Fruit fly (Drosophila melanogaster): ENCODE data around the gene RhoGAP71E.
A peak's percentile ranks its signal among the peaks of the same experiment; 100 is the strongest.

The RhoGAP71E gene

DNA sequence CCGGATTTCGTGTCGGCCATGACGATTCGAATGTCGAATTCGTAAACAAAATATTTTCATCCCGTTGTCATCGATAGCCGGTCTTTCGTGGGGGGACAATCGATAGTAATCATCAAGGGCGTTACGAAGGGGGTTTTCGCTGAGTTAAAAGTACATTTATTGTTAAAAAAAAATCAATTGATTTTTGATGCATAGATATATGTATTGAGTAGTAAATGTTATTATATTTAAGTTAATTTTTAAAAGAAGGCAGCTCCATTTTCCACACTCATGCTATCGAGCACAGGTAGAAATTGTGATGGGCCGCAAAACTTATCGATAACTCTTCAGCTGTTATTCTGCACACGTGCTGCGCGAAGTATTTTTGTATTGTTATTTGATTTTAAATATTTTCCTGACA is 8.2 kb upstream of the RhoGAP71E start, which contains the start of the genes mrn and CG12301 (continued):
- TF ChIP-seq pum (GFP tag; optimal IDR thresholded peaks at IDR 0.05) (peak; percentile 48), CG33213 (GFP tag; optimal IDR thresholded peaks at IDR 0.05) (no peak), gem (tag; optimal IDR thresholded peaks at IDR 0.05) (no peak), CG31441 (GFP tag; IDR thresholded peaks at IDR 0.05) (no peak), Rfx (GFP tag; IDR thresholded peaks at IDR 0.05) (peak; percentile 97), mirr (GFP tag; optimal IDR thresholded peaks at IDR 0.05) (no peak), sens (GFP tag) (peak; percentile 92), CG15696 (tag; optimal IDR thresholded peaks at IDR 0.05) (peak; percentile 7), slou (GFP tag; optimal IDR thresholded peaks at IDR 0.05) (peak; percentile 79), schlank (tag; optimal IDR thresholded peaks at IDR 0.05) (no peak), CG2712 (tag; optimal IDR thresholded peaks at IDR 0.05) (peak; percentile 88), bsh (GFP tag; optimal IDR thresholded peaks at IDR 0.05) (peak in 1 of 2 experiments; percentile 62), Dbx (GFP tag; IDR thresholded peaks at IDR 0.05) (peak; percentile 97), hth (optimal IDR thresholded peaks at IDR 0.05) (no peak), run (tag; optimal IDR thresholded peaks at IDR 0.05) (no peak), jing (GFP tag; optimal IDR thresholded peaks at IDR 0.05) (no peak), Sry-β (GFP tag; optimal IDR thresholded peaks at IDR 0.05) (no peak), dm (GFP tag; optimal IDR thresholded peaks at IDR 0.05) (peak; percentile 88), CoRest (tag; optimal IDR thresholded peaks at IDR 0.05) (no peak), CG9609 (GFP tag; optimal IDR thresholded peaks at IDR 0.05) (peak; percentile 56), CG13624 (GFP tag; optimal IDR thresholded peaks at IDR 0.05) (peak; percentile 26), tx (GFP tag; optimal IDR thresholded peaks at IDR 0.05) (no peak), CG2120 (GFP tag; optimal IDR thresholded peaks at IDR 0.05) (peak; percentile 91), NK7.1 (GFP tag; optimal IDR thresholded peaks at IDR 0.05) (peak; percentile 55), CG7745 (tag; optimal IDR thresholded peaks at IDR 0.05) (no peak), Elba2 (GFP tag; optimal IDR thresholded peaks at IDR 0.05) (no peak), Bdp1 (GFP tag; optimal IDR thresholded peaks at IDR 0.05) (peak; percentile 54), YL-1 (GFP tag; optimal IDR thresholded peaks at IDR 0.05) (peak; percentile 69), Doc2 (GFP tag; IDR thresholded peaks at IDR 0.05) (peak; percentile 85), CG7271 (tag; optimal IDR thresholded peaks at IDR 0.05) (no peak), bab2 (GFP tag; optimal IDR thresholded peaks at IDR 0.05) (peak; percentile 44), ems (GFP tag; optimal IDR thresholded peaks at IDR 0.05) (peak; percentile 65), jigr1 (GFP tag; IDR thresholded peaks at IDR 0.05) (peak; percentile 73; the same call in 2 of the 3 replicates), Ets65A (GFP tag) (peak; percentile 93), knrl (GFP tag; IDR thresholded peaks at IDR 0.05; ENCODE audit: partially characterized antibody) (peak; percentile 95), Hmr (GFP tag; optimal IDR thresholded peaks at IDR 0.05) (no peak), Hr39 (optimal IDR thresholded peaks at IDR 0.05) (no peak), hbn (GFP tag; IDR thresholded peaks at IDR 0.05; ENCODE audit: partially characterized antibody) (peak; percentile 91), maf-S (GFP tag; optimal IDR thresholded peaks at IDR 0.05) (no peak), toy (GFP tag; IDR thresholded peaks at IDR 0.05) (0 out of 2 replicates have a peak, but pooled peaks have one; percentile 39), sisA (GFP tag; IDR thresholded peaks at IDR 0.05) (peak; percentile 76), Sry-δ (GFP tag; optimal IDR thresholded peaks at IDR 0.05) (peak; percentile 86), chn (GFP tag; optimal IDR thresholded peaks at IDR 0.05) (peak; percentile 62), kay (GFP tag; optimal IDR thresholded peaks at IDR 0.05) (peak; percentile 76), Mrtf (GFP tag; IDR thresholded peaks at IDR 0.05) (peak; percentile 75), Hr78 (GFP tag; optimal IDR thresholded peaks at IDR 0.05) (no peak), CG4282 (GFP tag; optimal IDR thresholded peaks at IDR 0.05) (no peak), nerfin-2 (GFP tag; IDR thresholded peaks at IDR 0.05; ENCODE audit: partially characterized antibody) (peak; percentile 90), z (GFP tag; IDR thresholded peaks at IDR 0.05) (peak; percentile 54; the same call in 1 of the 3 replicates), CG7963 (GFP tag; IDR thresholded peaks at IDR 0.05; ENCODE audit: partially characterized antibody) (peak; percentile 77), CG32767 (GFP tag; IDR thresholded peaks at IDR 0.05) (no peak; the same call in 1 of the 2 replicates), peb (GFP tag; IDR thresholded peaks at IDR 0.05) (peak; percentile 86)

Data from whole organism, embryonic.